Worm (Caenorhabditis elegans) whole organism, midembryonic: ENCODE results near the gene nep-16.
"Not testable (repeated sequence)": the region's sequence is repeated elsewhere in the genome, so short reads cannot be mapped to it uniquely, and the experiment has no call there.

Experiments used
- T22C8.4 ChIP-seq: fragments of 200-800 bp; sonication (Bioruptor generic); IDR thresholded peaks from 2 replicates; pipeline ENCODE4 v1.3.6; 2022; ENCODE audit warnings: missing genetic modification characterization, missing compliant biosample characterization
- cog-1 ChIP-seq: sonication (generic microtip); optimal IDR thresholded peaks from 2 replicates; lab custom pipeline; 2016; ENCODE audit warnings: missing genetic modification characterization, missing compliant biosample characterization
- flt-1 ChIP-seq: fragments of 200-800 bp; sonication (Bioruptor generic); IDR thresholded peaks from 2 replicates; pipeline ENCODE4 v1.3.6; 2022; ENCODE audit warnings: missing genetic modification characterization, missing compliant biosample characterization
- klf-2 ChIP-seq: fragments of 200-800 bp; sonication (Bioruptor generic); conservative IDR thresholded peaks from 2 replicates; pipeline ENCODE4 v1.3.6; 2022; ENCODE audit warnings: missing genetic modification reagents, missing genetic modification characterization, missing compliant biosample characterization
- med-1 ChIP-seq: sonication (generic microtip); optimal IDR thresholded peaks from 2 replicates; lab custom pipeline; 2017; ENCODE audit warnings: missing genetic modification characterization, mild to moderate bottlenecking, missing compliant biosample characterization, antibody characterized with exemption, missing genetic modification reagents; ENCODE audit not compliant: insufficient read depth
- ref-1 ChIP-seq: fragments of 200-800 bp; sonication (Bioruptor generic); conservative IDR thresholded peaks from 2 replicates; pipeline ENCODE4 v1.3.6; 2022; ENCODE audit warnings: missing genetic modification reagents, missing genetic modification characterization, missing compliant biosample characterization
- tab-1 ChIP-seq: fragments of 200-800 bp; sonication (Bioruptor generic); IDR thresholded peaks from 2 replicates; pipeline ENCODE4 v1.3.6; 2022; ENCODE audit warnings: missing genetic modification characterization, missing compliant biosample characterization
- ztf-23 ChIP-seq: fragments of 200-800 bp; sonication (Bioruptor generic); IDR thresholded peaks from 2 replicates; pipeline ENCODE4 v1.3.6; 2022; ENCODE audit warnings: missing genetic modification reagents, missing genetic modification characterization, missing compliant biosample characterization
- ztf-29 ChIP-seq: fragments of 200-800 bp; sonication (Bioruptor generic); IDR thresholded peaks from 2 replicates; pipeline ENCODE4 v1.3.6; 2022; ENCODE audit warnings: missing genetic modification reagents, missing genetic modification characterization, missing compliant biosample characterization

Gene nep-16

DNA sequence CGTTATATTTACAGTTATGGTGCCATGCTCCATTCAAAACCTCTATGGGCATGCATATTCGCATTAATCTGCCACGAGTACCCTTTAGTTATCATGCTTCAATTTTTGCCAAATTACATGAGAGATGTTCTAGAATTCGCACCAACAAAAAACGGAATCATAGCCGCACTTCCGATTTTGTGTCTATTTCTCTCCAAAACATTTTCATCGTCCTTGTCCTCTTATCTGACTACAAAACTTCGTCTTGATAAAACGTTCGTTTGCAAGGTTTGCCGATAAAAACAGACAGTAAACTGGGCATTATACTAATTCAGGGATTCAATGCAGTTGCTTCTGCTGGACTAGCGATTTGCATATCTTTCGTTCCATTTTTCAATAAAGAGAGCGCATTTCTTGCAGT, 11.5 kb upstream of the nep-16 start:
- TF ChIP-seq T22C8.4 (GFP tag; lab: Robert Waterston, UW) = no peak
- no peak for TF ChIP-seq flt-1
- no peak for TF ChIP-seq tab-1 (GFP tag; lab: Robert Waterston, UW)
- TF ChIP-seq klf-2 = no peak
- TF ChIP-seq ztf-23 = no peak
- no peak for TF ChIP-seq cog-1 (tag; lab: Kevin White, UChicago)
- TF ChIP-seq ztf-29 (GFP tag; lab: Robert Waterston, UW) = no peak
- TF ChIP-seq med-1 (GFP tag; lab: Kevin White, UChicago) = no peak
- TF ChIP-seq ref-1 (GFP tag; lab: Robert Waterston, UW) = no peak

ce11 chrIV:7651120-7651519, 9.5 kb upstream of the nep-16 start, which contains the start of gene cima-1:
TSS of gene cima-1 (plus strand) at chrIV:7651459.
- TF ChIP-seq ztf-29 (GFP tag; lab: Robert Waterston, UW) = no peak
- no peak for TF ChIP-seq tab-1 (GFP tag; lab: Robert Waterston, UW)
- TF ChIP-seq cog-1 (tag; lab: Kevin White, UChicago) = no peak
- no peak for TF ChIP-seq klf-2
- TF ChIP-seq ztf-23 = no peak
- no peak for TF ChIP-seq ref-1 (GFP tag; lab: Robert Waterston, UW)
- TF ChIP-seq T22C8.4 (GFP tag; lab: Robert Waterston, UW) = no peak
- no peak for TF ChIP-seq med-1 (GFP tag; lab: Kevin White, UChicago)
- TF ChIP-seq flt-1 = no peak

- TF ChIP-seq ref-1 (GFP tag; lab: Robert Waterston, UW) = no peak
- no peak for TF ChIP-seq T22C8.4 (GFP tag; lab: Robert Waterston, UW)
- TF ChIP-seq flt-1 = no peak
- TF ChIP-seq cog-1 (tag; lab: Kevin White, UChicago) = no peak
- TF ChIP-seq ztf-23 = no peak
- no peak for TF ChIP-seq tab-1 (GFP tag; lab: Robert Waterston, UW)
- TF ChIP-seq klf-2 = no peak
- TF ChIP-seq ztf-29 (GFP tag; lab: Robert Waterston, UW) = no peak
- TF ChIP-seq med-1 (GFP tag; lab: Kevin White, UChicago) = no peak
Observed at ce11 chrIV:7650433-7650832, 8.8 kb upstream of the nep-16 start.

ce11 chrIV:7646861-7647260, 5.2 kb upstream of the nep-16 start:
- no peak for TF ChIP-seq ztf-29 (GFP tag; lab: Robert Waterston, UW)
- no peak for TF ChIP-seq cog-1 (tag; lab: Kevin White, UChicago)
- no peak for TF ChIP-seq klf-2
- no peak for TF ChIP-seq ref-1 (GFP tag; lab: Robert Waterston, UW)
- TF ChIP-seq med-1 (GFP tag; lab: Kevin White, UChicago) = no peak
- TF ChIP-seq T22C8.4 (GFP tag; lab: Robert Waterston, UW) = no peak
- TF ChIP-seq tab-1 (GFP tag; lab: Robert Waterston, UW) = no peak
- TF ChIP-seq flt-1 = no peak
- TF ChIP-seq ztf-23 = no peak

DNA sequence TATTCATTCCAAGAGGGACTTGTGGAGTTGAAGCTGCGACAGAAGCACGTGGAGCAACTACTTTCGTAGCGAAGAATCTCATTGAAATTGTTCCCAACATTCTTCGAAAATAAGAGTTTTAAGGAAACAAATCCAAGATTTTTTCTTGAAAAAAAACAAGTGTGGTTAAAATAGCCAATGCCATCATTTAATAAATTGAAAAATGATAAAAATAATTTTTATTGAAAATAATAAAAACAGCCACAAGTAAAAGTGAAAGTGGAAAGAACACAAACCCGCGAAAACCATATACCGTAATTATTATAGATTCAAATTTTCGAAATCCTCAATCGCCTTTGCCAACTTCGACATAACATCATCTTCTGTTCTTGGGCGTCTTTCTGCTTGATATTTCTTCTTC, 4.5 kb upstream of the nep-16 start, which contains the start of gene hmg-5:
hmg-5 (minus strand) TSS at position 101 of the 400 bp plus-strand sequence.
- TF ChIP-seq med-1 (GFP tag; lab: Kevin White, UChicago) (no peak), cog-1 (tag; lab: Kevin White, UChicago) (no peak), flt-1 (no peak), ztf-23 (no peak), klf-2 (no peak), ztf-29 (GFP tag; lab: Robert Waterston, UW) (no peak), T22C8.4 (GFP tag; lab: Robert Waterston, UW) (no peak), ref-1 (GFP tag; lab: Robert Waterston, UW) (no peak), tab-1 (GFP tag; lab: Robert Waterston, UW) (no peak)

DNA sequence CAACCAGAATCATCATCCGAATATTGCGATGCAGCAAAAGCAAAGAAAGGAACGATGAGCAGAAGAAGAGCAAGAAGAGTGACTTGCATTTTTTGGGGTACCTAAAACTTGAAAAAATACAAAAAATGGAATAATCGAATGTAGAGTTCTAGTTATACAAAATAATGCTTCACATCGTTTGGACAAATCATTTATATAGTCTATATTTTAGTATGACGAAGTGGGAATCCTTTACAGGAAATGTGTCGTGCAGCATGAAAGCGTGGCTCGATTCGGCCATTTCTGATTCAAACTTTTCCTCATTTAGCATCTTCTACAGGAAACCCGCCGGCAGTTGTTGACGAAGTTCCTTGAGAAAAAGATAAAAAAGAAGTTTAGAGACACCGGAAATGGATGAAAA, 1.3 kb upstream of the nep-16 start, which contains the start of gene nlp-20:
nlp-20 (minus strand) TSS at position 101 of the 400 bp plus-strand sequence.
- TF ChIP-seq cog-1 (tag; lab: Kevin White, UChicago) (no peak), ref-1 (GFP tag; lab: Robert Waterston, UW) (no peak), ztf-23 (no peak), ztf-29 (GFP tag; lab: Robert Waterston, UW) (no peak), med-1 (GFP tag; lab: Kevin White, UChicago) (no peak), T22C8.4 (GFP tag; lab: Robert Waterston, UW) (no peak), tab-1 (GFP tag; lab: Robert Waterston, UW) (no peak), flt-1 (no peak)

ce11 chrIV:7634578-7634977, 7.1 kb downstream of the nep-16 start, which contains the start of gene warf-1:
TSS of gene warf-1 (plus strand) at chrIV:7634786.
- TF ChIP-seq tab-1 (GFP tag; lab: Robert Waterston, UW); ref-1 (GFP tag; lab: Robert Waterston, UW); flt-1: not testable (repeated sequence)

DNA sequence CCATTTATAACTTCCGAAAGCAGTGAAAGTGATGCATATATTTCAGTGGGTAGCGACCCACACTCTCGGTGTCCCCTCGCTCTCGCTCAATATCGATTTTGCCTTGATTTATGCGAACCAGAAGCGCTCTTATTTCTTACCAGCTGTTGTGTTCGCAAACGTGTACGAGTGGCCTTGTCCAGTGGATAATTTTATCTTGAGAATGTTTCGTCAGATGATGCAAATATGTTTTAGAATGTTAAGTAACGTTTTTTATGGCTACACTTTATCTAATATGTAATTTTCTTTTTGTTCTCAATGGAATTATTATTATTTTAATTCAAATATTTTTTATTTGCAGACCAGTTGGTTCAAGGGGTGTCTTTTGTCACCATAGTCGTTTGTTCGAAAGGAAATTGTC, 8.6 kb downstream of the nep-16 start, which contains the start of gene plp-1:
plp-1 (plus strand) TSS at position 341 of the 400 bp plus-strand sequence.
- TF ChIP-seq flt-1 (no peak), klf-2 (no peak), ref-1 (GFP tag; lab: Robert Waterston, UW) (no peak), ztf-23 (no peak), med-1 (GFP tag; lab: Kevin White, UChicago) (no peak), ztf-29 (GFP tag; lab: Robert Waterston, UW) (no peak), tab-1 (GFP tag; lab: Robert Waterston, UW) (no peak), T22C8.4 (GFP tag; lab: Robert Waterston, UW) (no peak)

DNA sequence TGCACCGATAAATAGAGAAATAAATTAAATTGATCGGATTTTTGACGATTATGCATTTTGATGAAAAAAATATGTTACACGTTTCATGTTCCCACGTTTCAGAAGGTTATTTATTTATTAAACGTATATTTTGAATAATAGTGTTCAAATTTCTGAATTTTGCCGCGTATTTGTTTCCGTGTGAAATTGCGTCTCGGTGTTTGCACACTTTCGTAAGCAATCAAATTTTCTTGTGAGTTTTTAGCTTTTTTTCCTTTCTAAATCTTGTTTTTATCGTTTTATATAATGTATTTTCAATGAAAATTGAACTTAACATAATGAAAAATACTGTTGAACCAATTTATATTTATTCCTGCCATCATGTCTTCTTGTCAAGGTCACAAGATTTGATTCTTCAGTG, 9.1 kb downstream of the nep-16 start, which contains the start of gene F45E4.6:
F45E4.6 (minus strand) TSS at position 14 of the 400 bp plus-strand sequence.
- TF ChIP-seq klf-2 (no peak), cog-1 (tag; lab: Kevin White, UChicago) (no peak), tab-1 (GFP tag; lab: Robert Waterston, UW) (no peak), T22C8.4 (GFP tag; lab: Robert Waterston, UW) (no peak), med-1 (GFP tag; lab: Kevin White, UChicago) (no peak), flt-1 (no peak), ztf-23 (no peak), ztf-29 (GFP tag; lab: Robert Waterston, UW) (no peak), ref-1 (GFP tag; lab: Robert Waterston, UW) (no peak)
